Worm (Caenorhabditis elegans) whole organism, L1 larva: ENCODE data around the gene K02E2.7.
A peak's percentile ranks its signal among the peaks of the same experiment; 100 is the strongest.

Experiments
- dsc-1 ChIP-seq: sonication (generic microtip); optimal IDR thresholded peaks from 2 replicates; lab custom pipeline; 2016; ENCODE audit warnings: mild to moderate bottlenecking, missing genetic modification characterization, missing compliant biosample characterization
- elt-2 ChIP-seq: sonication (generic microtip); optimal IDR thresholded peaks from 2 replicates; lab custom pipeline; 2016; ENCODE audit warnings: missing genetic modification characterization, mild to moderate bottlenecking, inconsistent platforms, missing compliant biosample characterization, missing genetic modification reagents
- ets-5 ChIP-seq: fragments of 200-800 bp; sonication (Bioruptor generic); IDR thresholded peaks from 2 replicates; pipeline ENCODE4 v1.3.6; 2022; ENCODE audit warnings: missing genetic modification characterization, missing compliant biosample characterization
- fkh-10 ChIP-seq: sonication (generic microtip); optimal IDR thresholded peaks from 2 replicates; lab custom pipeline; 2017; ENCODE audit warnings: missing biosample characterization, missing genetic modification reagents, missing genetic modification characterization
- irx-1 ChIP-seq: sonication (generic microtip); optimal IDR thresholded peaks from 2 replicates; lab custom pipeline; 2016; ENCODE audit warnings: missing genetic modification characterization, missing compliant biosample characterization
- jun-1 ChIP-seq: fragments of 150-350 bp; optimal IDR thresholded peaks from 2 replicates; lab custom pipeline; 2014; ENCODE audit warnings: missing biosample characterization, missing genetic modification reagents, missing genetic modification characterization
- lin-14 ChIP-seq: fragments of 200-800 bp; sonication (Bioruptor generic); optimal IDR thresholded peaks from 2 replicates; lab custom pipeline; 2018; ENCODE audit warnings: mild to moderate bottlenecking, missing genetic modification characterization, moderate library complexity, missing compliant biosample characterization
- nhr-77 ChIP-seq: fragments of 150-350 bp; optimal IDR thresholded peaks from 2 replicates; lab custom pipeline; 2014; ENCODE audit warnings: missing biosample characterization, missing genetic modification characterization
- nhr-85 ChIP-seq: sonication (generic microtip); peaks from one replicate; lab custom pipeline; 2016; ENCODE audit warnings: missing genetic modification characterization, inconsistent platforms, missing compliant biosample characterization
- pag-3 ChIP-seq: sonication (generic microtip); optimal IDR thresholded peaks from 2 replicates; lab custom pipeline; 2017; ENCODE audit warnings: missing genetic modification characterization, mild to moderate bottlenecking, missing compliant biosample characterization, antibody characterized with exemption, borderline replicate concordance; ENCODE audit not compliant: insufficient read depth
- sup-37 ChIP-seq: fragments of 200-800 bp; sonication (Bioruptor generic); optimal IDR thresholded peaks from 2 replicates; lab custom pipeline; 2018; ENCODE audit warnings: mild to moderate bottlenecking, missing genetic modification characterization, missing compliant biosample characterization
- vab-15 ChIP-seq: sonication (generic microtip); optimal IDR thresholded peaks from 2 replicates; lab custom pipeline; 2017; ENCODE audit warnings: missing genotype, mild to moderate bottlenecking, missing genetic modification characterization, missing compliant biosample characterization

The K02E2.7 gene

ce11 chrV:20344889-20345288 is 42.0 kb downstream of the K02E2.7 start, which contains the start of gene Y38H6A.3:
Gene Y38H6A.3, plus strand, starts transcription at chrV:20345189.
- TF ChIP-seq nhr-77 (tag; lab: Kevin White, UChicago) (no peak), lin-14 (GFP tag; lab: Kevin White, UChicago) (no peak)

- TF ChIP-seq vab-15 (tag; lab: Kevin White, UChicago) (no peak), fkh-10 (GFP tag; lab: Kevin White, UChicago) (peak; percentile 44), irx-1 (peak; percentile 23)
Observed at ce11 chrV:20338870-20339269, 48.0 kb downstream of the K02E2.7 start.

DNA sequence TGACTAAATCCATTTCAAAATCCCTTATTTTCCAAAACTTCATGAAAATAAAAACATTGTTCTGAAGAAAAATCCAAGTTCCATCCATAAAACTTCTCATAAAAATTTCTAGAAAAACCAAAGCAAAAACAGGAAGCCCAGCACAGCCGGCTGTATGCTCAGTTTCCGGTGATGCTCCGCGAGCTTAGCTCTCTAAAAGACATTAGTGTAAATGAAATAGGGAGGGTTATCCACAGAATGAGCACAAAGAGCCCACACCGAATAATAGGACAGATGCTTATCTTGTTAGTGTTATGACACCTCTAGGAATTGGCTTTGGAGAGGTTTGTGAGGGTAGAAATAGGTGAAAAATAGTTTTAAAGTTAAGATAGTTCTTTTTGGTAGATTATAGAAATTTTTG is 48.8 kb downstream of the K02E2.7 start:
- TF ChIP-seq ets-5 (GFP tag; lab: Robert Waterston, UW) (no peak), pag-3 (tag; lab: Kevin White, UChicago) (no peak), dsc-1 (no peak), jun-1 (tag; lab: Kevin White, UChicago) (no peak), irx-1 (no peak), nhr-85 (tag; lab: Kevin White, UChicago) (no peak), elt-2 (tag; lab: Kevin White, UChicago) (no peak)
- TF ChIP-seq, all 84 proteins: peak for 0

- peak; percentile 17 for TF ChIP-seq nhr-85 (tag; lab: Kevin White, UChicago)
- TF ChIP-seq sup-37 (GFP tag; lab: Kevin White, UChicago) = no peak
Observed at ce11 chrV:20335264-20335663, 51.6 kb downstream of the K02E2.7 start, which contains the start of gene Y38H6A.5. Gene Y38H6A.5, minus strand, starts transcription at chrV:20335364.
